Fruit fly (Drosophila melanogaster) whole organism, embryonic: ENCODE data around the gene CG11723.
A peak's percentile ranks its signal among the peaks of the same experiment; 100 is the strongest.

Experiments used
- Abd-B ChIP-seq: fragments of 200-800 bp; sonication (Bioruptor generic); optimal IDR thresholded peaks from 2 replicates; lab custom pipeline; 2018; ENCODE audit warnings: missing biosample characterization, mild to moderate bottlenecking, missing genetic modification characterization, moderate library complexity
- Adf1 ChIP-seq: fragments of 200-800 bp; sonication (Bioruptor generic); IDR thresholded peaks from 2 replicates; pipeline ENCODE4 v1.3.6; 2022; ENCODE audit warnings: missing biosample characterization, missing genetic modification characterization
- CG11504 ChIP-seq: fragments of 200-800 bp; sonication (Bioruptor generic); optimal IDR thresholded peaks from 3 replicates; lab custom pipeline; 2019; ENCODE audit warnings: missing biosample characterization, mild to moderate bottlenecking, missing genetic modification characterization, moderate library complexity
- CG15514 ChIP-seq: fragments of 200-800 bp; sonication (Bioruptor generic); optimal IDR thresholded peaks from 3 replicates; lab custom pipeline; 2017; ENCODE audit warnings: missing biosample characterization, missing genetic modification characterization, mild to moderate bottlenecking, moderate library complexity, missing genetic modification reagents
- CG1602 ChIP-seq: fragments of 200-800 bp; sonication (Bioruptor generic); optimal IDR thresholded peaks from 3 replicates; lab custom pipeline; 2016; ENCODE audit warnings: missing biosample characterization, missing genetic modification characterization
- CG17186 ChIP-seq: fragments of 200-800 bp; sonication (Bioruptor generic); optimal IDR thresholded peaks from 3 replicates; lab custom pipeline; 2017; ENCODE audit warnings: missing biosample characterization, missing genetic modification reagents, missing genetic modification characterization
- CG18764 ChIP-seq: fragments of 200-800 bp; sonication (Bioruptor generic); optimal IDR thresholded peaks from 3 replicates; lab custom pipeline; 2016; ENCODE audit warnings: missing biosample characterization, missing genetic modification characterization
- CG30020 ChIP-seq: fragments of 200-800 bp; optimal IDR thresholded peaks from 2 replicates; lab custom pipeline; 2019; ENCODE audit warnings: missing biosample characterization, mild to moderate bottlenecking, missing genetic modification characterization, moderate library complexity
- CG3065 ChIP-seq: fragments of 200-800 bp; sonication (Bioruptor generic); optimal IDR thresholded peaks from 2 replicates; lab custom pipeline; 2016; ENCODE audit warnings: missing biosample characterization, missing genetic modification characterization
- CG32532 ChIP-seq: fragments of 200-800 bp; sonication (Bioruptor generic); IDR thresholded peaks from 2 replicates; pipeline ENCODE4 v1.3.6; 2022; ENCODE audit warnings: missing biosample characterization, missing genetic modification characterization
- CG32767 ChIP-seq: fragments of 200-800 bp; sonication (Bioruptor generic); IDR thresholded peaks from 2 replicates; pipeline ENCODE4 v1.3.6; 2022; ENCODE audit warnings: missing biosample characterization, missing genetic modification characterization
- CG33557 ChIP-seq: fragments of 200-800 bp; sonication (Bioruptor generic); optimal IDR thresholded peaks from 2 replicates; lab custom pipeline; 2019; ENCODE audit warnings: missing biosample characterization, mild to moderate bottlenecking, missing genetic modification characterization, moderate library complexity
- CG34422 ChIP-seq: fragments of 200-800 bp; sonication (Bioruptor generic); IDR thresholded peaks from 3 replicates; pipeline ENCODE4 v1.3.6; 2022; ENCODE audit warnings: missing biosample characterization, missing genetic modification characterization
- CG4360 ChIP-seq: fragments of 200-800 bp; sonication (Bioruptor generic); IDR thresholded peaks from 2 replicates; pipeline ENCODE4 v1.3.6; 2022; ENCODE audit warnings: missing biosample characterization, missing genetic modification characterization
- CHES-1-like ChIP-seq: fragments of 200-800 bp; sonication (Bioruptor generic); optimal IDR thresholded peaks from 2 replicates; lab custom pipeline; 2016; ENCODE audit warnings: missing biosample characterization, missing genetic modification characterization
- D19A ChIP-seq: fragments of 200-800 bp; optimal IDR thresholded peaks from 3 replicates; lab custom pipeline; 2019; ENCODE audit warnings: missing biosample characterization, mild to moderate bottlenecking, missing genetic modification characterization, moderate library complexity
- Dip2 ChIP-seq: fragments of 200-800 bp; sonication (Bioruptor generic); IDR thresholded peaks from 2 replicates; pipeline ENCODE4 v1.3.6; 2022; ENCODE audit warnings: missing biosample characterization, missing genetic modification characterization
- Gsc ChIP-seq: fragments of 200-800 bp; sonication (Bioruptor generic); IDR thresholded peaks from 2 replicates; pipeline ENCODE4 v1.3.6; 2022; ENCODE audit warnings: missing biosample characterization, missing genetic modification characterization
- HmgZ ChIP-seq: fragments of 200-800 bp; sonication (Bioruptor generic); optimal IDR thresholded peaks from 2 replicates; lab custom pipeline; 2018; ENCODE audit warnings: missing biosample characterization, mild to moderate bottlenecking, missing genetic modification characterization
- Hmx ChIP-seq: fragments of 200-800 bp; sonication (Bioruptor generic); optimal IDR thresholded peaks from 2 replicates; lab custom pipeline; 2016; ENCODE audit warnings: missing biosample characterization, missing genetic modification characterization
- Jarid2 ChIP-seq: fragments of 200-800 bp; sonication (Bioruptor generic); optimal IDR thresholded peaks from 3 replicates; lab custom pipeline; 2017; ENCODE audit warnings: mild to moderate bottlenecking, missing biosample characterization, missing genetic modification reagents, missing genetic modification characterization
- MTF-1 ChIP-seq: fragments of 200-800 bp; sonication (Bioruptor generic); optimal IDR thresholded peaks from 2 replicates; lab custom pipeline; 2018; ENCODE audit warnings: missing biosample characterization, mild to moderate bottlenecking, missing genetic modification characterization, borderline replicate concordance
- Scr ChIP-seq: fragments of 200-800 bp; sonication (Bioruptor generic); IDR thresholded peaks from 2 replicates; pipeline ENCODE4 v1.3.6; 2022; ENCODE audit warnings: missing biosample characterization, missing genetic modification characterization; ENCODE audit not compliant: partially characterized antibody
- Sox102F ChIP-seq: fragments of 200-800 bp; sonication (Bioruptor generic); optimal IDR thresholded peaks from 2 replicates; lab custom pipeline; 2018; ENCODE audit warnings: missing biosample characterization, mild to moderate bottlenecking, missing genetic modification characterization, moderate library complexity
- Trl ChIP-seq, 3 experiments: fragments of >200 bp in 2 of 3; fragments of 200-800 bp in 1 of 3; sonication (Bioruptor generic) in 1 of 3; optimal IDR thresholded peaks; 2 replicates in 1 of 3; 3 replicates in 2 of 3; lab custom pipeline; 2016 to 2017; ENCODE audit warnings: missing biosample characterization in 1 of 3, missing genetic modification characterization in 1 of 3
- Usf ChIP-seq: fragments of 200-800 bp; sonication (Bioruptor generic); optimal IDR thresholded peaks from 2 replicates; lab custom pipeline; 2017; ENCODE audit warnings: missing genotype, missing biosample characterization, missing genetic modification characterization
- Vsx1 ChIP-seq: fragments of 200-800 bp; sonication (Bioruptor generic); optimal IDR thresholded peaks from 2 replicates; lab custom pipeline; 2017; ENCODE audit warnings: missing biosample characterization, mild to moderate bottlenecking, missing genetic modification characterization, missing genetic modification reagents
- ab ChIP-seq: fragments of 200-800 bp; sonication (Bioruptor generic); optimal IDR thresholded peaks from 2 replicates; lab custom pipeline; 2016; ENCODE audit warnings: missing biosample characterization, missing genetic modification characterization
- bsh ChIP-seq, 2 experiments: fragments of 200-800 bp; sonication (Bioruptor generic); optimal IDR thresholded peaks; 2 replicates each; lab custom pipeline; 2017 to 2018; ENCODE audit warnings: mild to moderate bottlenecking in 2 of 2, missing biosample characterization in 2 of 2, missing genetic modification characterization in 2 of 2, moderate library complexity in 1 of 2
- btn ChIP-seq: fragments of 200-800 bp; sonication (Bioruptor generic); optimal IDR thresholded peaks from 2 replicates; lab custom pipeline; 2016; ENCODE audit warnings: missing biosample characterization, missing genetic modification characterization
- cad ChIP-seq: fragments of >200 bp; optimal IDR thresholded peaks from 2 replicates; lab custom pipeline; 2017; ENCODE audit warnings: missing biosample characterization, missing genetic modification characterization
- cwo ChIP-seq: fragments of 200-800 bp; sonication (Bioruptor generic); optimal IDR thresholded peaks from 3 replicates; lab custom pipeline; 2017; ENCODE audit warnings: missing biosample characterization, missing genetic modification characterization, mild to moderate bottlenecking, moderate library complexity, missing genetic modification reagents
- dimm ChIP-seq: fragments of 200-800 bp; sonication (Bioruptor generic); IDR thresholded peaks from 2 replicates; pipeline ENCODE4 v1.3.6; 2022; ENCODE audit warnings: missing biosample characterization, missing genetic modification characterization
- gcm ChIP-seq: fragments of 200-800 bp; sonication (Bioruptor generic); optimal IDR thresholded peaks from 2 replicates; lab custom pipeline; 2019; ENCODE audit warnings: missing biosample characterization, mild to moderate bottlenecking, missing genetic modification characterization, moderate library complexity
- gsb-n ChIP-seq: fragments of 200-800 bp; sonication (Bioruptor generic); optimal IDR thresholded peaks from 3 replicates; lab custom pipeline; 2018; ENCODE audit warnings: missing biosample characterization, mild to moderate bottlenecking, missing genetic modification characterization
- hkb ChIP-seq, 2 experiments: fragments of 200-800 bp in 1 of 2; fragments of >200 bp in 1 of 2; sonication (Bioruptor generic) in 1 of 2; IDR thresholded peaks in 1 of 2; optimal IDR thresholded peaks in 1 of 2; 2 replicates each; pipeline versions ENCODE4 v1.3.6 to Lab custom; 2017 to 2022; ENCODE audit warnings: missing biosample characterization in 1 of 2, missing genetic modification characterization in 1 of 2
- jumu ChIP-seq: fragments of 200-800 bp; sonication (Bioruptor generic); optimal IDR thresholded peaks from 3 replicates; lab custom pipeline; 2016; ENCODE audit warnings: missing biosample characterization, missing genetic modification characterization
- lbe ChIP-seq: fragments of 200-800 bp; sonication (Bioruptor generic); optimal IDR thresholded peaks from 2 replicates; lab custom pipeline; 2016; ENCODE audit warnings: missing biosample characterization, mild to moderate bottlenecking, missing genetic modification characterization
- lmd ChIP-seq: fragments of 200-800 bp; sonication (Bioruptor generic); IDR thresholded peaks from 2 replicates; pipeline ENCODE4 v1.3.6; 2022; ENCODE audit warnings: missing biosample characterization, missing genetic modification characterization
- mam ChIP-seq: fragments of 200-800 bp; sonication (Bioruptor generic); optimal IDR thresholded peaks from 3 replicates; lab custom pipeline; 2016; ENCODE audit warnings: missing biosample characterization, missing genetic modification characterization
- oc ChIP-seq: fragments of 200-800 bp; sonication (Bioruptor generic); optimal IDR thresholded peaks from 2 replicates; lab custom pipeline; 2018; ENCODE audit warnings: missing biosample characterization, mild to moderate bottlenecking, missing genetic modification characterization, moderate library complexity
- rib ChIP-seq: fragments of 200-800 bp; sonication (Bioruptor generic); IDR thresholded peaks from 2 replicates; pipeline ENCODE4 v1.3.6; 2022; ENCODE audit warnings: missing biosample characterization, missing genetic modification characterization
- ro ChIP-seq: fragments of 200-800 bp; sonication (Bioruptor generic); IDR thresholded peaks from 2 replicates; pipeline ENCODE4 v1.3.6; 2022; ENCODE audit warnings: missing biosample characterization, missing genetic modification characterization
- sd ChIP-seq: fragments of 200-800 bp; sonication (Bioruptor generic); optimal IDR thresholded peaks from 3 replicates; lab custom pipeline; 2018; ENCODE audit warnings: missing biosample characterization, mild to moderate bottlenecking, missing genetic modification characterization, moderate library complexity
- shn ChIP-seq: fragments of 200-800 bp; sonication (Bioruptor generic); optimal IDR thresholded peaks from 3 replicates; lab custom pipeline; 2016; ENCODE audit warnings: missing biosample characterization, missing genetic modification characterization
- sqz ChIP-seq: fragments of 200-800 bp; sonication (Bioruptor generic); optimal IDR thresholded peaks from 3 replicates; lab custom pipeline; 2018; ENCODE audit warnings: missing biosample characterization, mild to moderate bottlenecking, missing genetic modification characterization
- trem ChIP-seq: fragments of 200-800 bp; optimal IDR thresholded peaks from 3 replicates; lab custom pipeline; 2019; ENCODE audit warnings: missing biosample characterization, mild to moderate bottlenecking, missing genetic modification characterization, moderate library complexity
- tx ChIP-seq: fragments of 200-800 bp; sonication (Bioruptor generic); optimal IDR thresholded peaks from 2 replicates; lab custom pipeline; 2016; ENCODE audit warnings: missing biosample characterization, missing genetic modification characterization
- wek ChIP-seq: fragments of 200-800 bp; sonication (Bioruptor generic); optimal IDR thresholded peaks from 3 replicates; lab custom pipeline; 2018; ENCODE audit warnings: missing biosample characterization, mild to moderate bottlenecking, missing genetic modification characterization, moderate library complexity
- zfh2 ChIP-seq: fragments of 200-800 bp; sonication (Bioruptor generic); optimal IDR thresholded peaks from 2 replicates; lab custom pipeline; 2016; ENCODE audit warnings: missing biosample characterization, missing genetic modification characterization

The CG11723 gene

DNA sequence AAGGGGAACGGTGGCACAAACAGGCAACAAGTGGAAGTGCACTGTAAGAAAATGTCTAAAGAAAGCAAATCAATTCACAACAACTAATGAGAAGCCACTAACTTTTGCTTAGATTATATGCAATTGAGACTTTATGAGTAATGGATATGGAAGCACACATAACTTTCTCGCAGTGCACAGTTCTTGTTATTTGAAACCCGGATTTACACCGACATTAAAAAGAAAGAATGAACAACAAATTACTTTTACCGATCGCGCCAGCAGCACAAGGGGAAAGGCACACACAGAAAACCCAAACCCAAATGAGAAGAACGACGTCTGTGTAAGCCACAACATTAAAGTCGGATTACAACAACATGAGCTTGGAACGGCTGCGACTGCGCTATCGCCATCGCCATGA lies 42.0 kb upstream of the CG11723 start (continued):
- TF ChIP-seq ab (peak; percentile 11), lmd (peak; percentile 53), bsh (GFP tag; optimal IDR thresholded peaks at IDR 0.05; lab: Kevin White, UChicago) (peak in 1 of 2 experiments; percentile 94), mam (GFP tag; lab: Kevin White, UChicago) (no peak), CG17186 (GFP tag; lab: Kevin White, UChicago) (peak; percentile 13), tx (GFP tag; lab: Kevin White, UChicago) (peak; percentile 7), CG32767 (GFP tag; lab: Robert Waterston, UW) (no peak), D19A (tag; lab: Kevin White, UChicago) (peak; percentile 74), MTF-1 (peak; percentile 64), Usf (GFP tag; lab: Kevin White, UChicago) (peak; percentile 41), Dip2 (GFP tag; lab: Robert Waterston, UW) (no peak), CG30020 (tag; lab: Kevin White, UChicago) (peak; percentile 22), CG33557 (GFP tag; lab: Kevin White, UChicago) (peak; percentile 86), Hmx (GFP tag; lab: Kevin White, UChicago) (no peak), Trl (optimal IDR thresholded peaks at IDR 0.05; lab: Kevin White, UChicago) (no peak), Trl (GFP tag; optimal IDR thresholded peaks at IDR 0.05; lab: Kevin White, UChicago) (peak; percentile 73), Abd-B (GFP tag; lab: Kevin White, UChicago) (peak; percentile 54), rib (GFP tag; lab: Robert Waterston, UW) (no peak), CG18764 (peak; percentile 60), hkb (optimal IDR thresholded peaks at IDR 0.05; lab: Kevin White, UChicago) (no peak), hkb (GFP tag; IDR thresholded peaks at IDR 0.05; lab: Robert Waterston, UW) (peak; percentile 60), gsb-n (tag; lab: Kevin White, UChicago) (peak; percentile 83), trem (tag; lab: Kevin White, UChicago) (peak; percentile 75), Vsx1 (no peak), jumu (GFP tag; lab: Kevin White, UChicago) (peak; percentile 59), CG4360 (peak; percentile 79), gcm (GFP tag; lab: Kevin White, UChicago) (peak; percentile 74), cwo (GFP tag; lab: Kevin White, UChicago) (no peak), Adf1 (GFP tag; lab: Robert Waterston, UW) (no peak), oc (tag; lab: Kevin White, UChicago) (peak; percentile 59), btn (peak; percentile 67), ro (GFP tag; lab: Robert Waterston, UW) (peak; percentile 49; the same call in 1 of the 2 replicates), CHES-1-like (GFP tag; lab: Kevin White, UChicago) (no peak), sd (no peak), CG34422 (GFP tag; lab: Robert Waterston, UW) (peak; percentile 69; the same call in 2 of the 3 replicates), CG11504 (tag; lab: Kevin White, UChicago) (peak; percentile 56), dimm (no peak), zfh2 (GFP tag; lab: Kevin White, UChicago) (no peak), lbe (peak; percentile 6), CG32532 (no peak), CG15514 (no peak), Sox102F (peak; percentile 52), HmgZ (tag; lab: Kevin White, UChicago) (no peak), Scr (GFP tag; lab: Robert Waterston, UW) (no peak), Gsc (no peak), wek (GFP tag; lab: Kevin White, UChicago) (no peak), CG3065 (GFP tag; lab: Kevin White, UChicago) (peak; percentile 62), CG1602 (GFP tag; lab: Kevin White, UChicago) (peak; percentile 69), shn (peak; percentile 52), sqz (GFP tag; lab: Kevin White, UChicago) (peak; percentile 37), Jarid2 (GFP tag; lab: Kevin White, UChicago) (no peak), cad (GFP tag; lab: Kevin White, UChicago) (no peak)
